Fruit fly (Drosophila melanogaster) whole organism, prepupa: ENCODE measurements around the gene CG18764.
A peak's percentile ranks its signal among the peaks of the same experiment; 100 is the strongest.

Source experiments
- Blimp-1 ChIP-seq: fragments of 200-800 bp; sonication (Bioruptor generic); optimal IDR thresholded peaks from 3 replicates; lab custom pipeline; 2017; ENCODE audit warnings: missing biosample characterization, missing genetic modification characterization, mild to moderate bottlenecking, moderate library complexity, missing genetic modification reagents
- CG10631 ChIP-seq: fragments of 200-800 bp; sonication (Bioruptor generic); optimal IDR thresholded peaks from 2 replicates; lab custom pipeline; 2016; ENCODE audit warnings: missing biosample characterization, missing genetic modification characterization
- CG10669 ChIP-seq: fragments of 200-800 bp; sonication (Bioruptor generic); optimal IDR thresholded peaks from 3 replicates; lab custom pipeline; 2018; ENCODE audit warnings: missing biosample characterization, mild to moderate bottlenecking, missing genetic modification characterization, moderate library complexity
- CG11294 ChIP-seq: fragments of 200-800 bp; sonication (Bioruptor generic); IDR thresholded peaks from 2 replicates; pipeline ENCODE4 v1.3.6; 2022; ENCODE audit warnings: missing biosample characterization, missing genetic modification characterization
- CG11762 ChIP-seq: fragments of 200-800 bp; sonication (Bioruptor generic); optimal IDR thresholded peaks from 3 replicates; lab custom pipeline; 2016; ENCODE audit warnings: missing biosample characterization, missing genetic modification characterization; ENCODE audit not compliant: insufficient read depth
- CG11902 ChIP-seq: fragments of 200-800 bp; sonication (Bioruptor generic); optimal IDR thresholded peaks from 3 replicates; lab custom pipeline; 2016; ENCODE audit warnings: missing biosample characterization, missing genetic modification characterization
- CG31627 ChIP-seq: fragments of 200-800 bp; sonication (Bioruptor generic); optimal IDR thresholded peaks from 3 replicates; lab custom pipeline; 2016; ENCODE audit warnings: missing biosample characterization, missing genetic modification characterization
- CG32006 ChIP-seq: fragments of 200-800 bp; sonication (Bioruptor generic); optimal IDR thresholded peaks from 3 replicates; lab custom pipeline; 2017; ENCODE audit warnings: missing biosample characterization, mild to moderate bottlenecking, missing genetic modification characterization
- CG34406 ChIP-seq: fragments of 200-800 bp; sonication (Bioruptor generic); optimal IDR thresholded peaks from 3 replicates; lab custom pipeline; 2016; ENCODE audit warnings: missing biosample characterization, missing genetic modification characterization
- CG3919 ChIP-seq: fragments of 200-800 bp; sonication (Bioruptor generic); optimal IDR thresholded peaks from 3 replicates; lab custom pipeline; 2016; ENCODE audit warnings: missing biosample characterization, missing genetic modification characterization
- CG4318 ChIP-seq: fragments of 200-800 bp; sonication (Bioruptor generic); optimal IDR thresholded peaks from 3 replicates; lab custom pipeline; 2017; ENCODE audit warnings: missing biosample characterization, mild to moderate bottlenecking, missing genetic modification characterization
- CG6163 ChIP-seq: fragments of 200-800 bp; sonication (Bioruptor generic); IDR thresholded peaks from 3 replicates; pipeline ENCODE4 v1.3.6; 2022; ENCODE audit warnings: missing biosample characterization, missing genetic modification characterization
- CG6276 ChIP-seq: fragments of 200-800 bp; sonication (Bioruptor generic); optimal IDR thresholded peaks from 2 replicates; lab custom pipeline; 2017; ENCODE audit warnings: missing biosample characterization, mild to moderate bottlenecking, missing genetic modification characterization
- CG6792 ChIP-seq: fragments of 200-800 bp; sonication (Bioruptor generic); optimal IDR thresholded peaks from 3 replicates; lab custom pipeline; 2016; ENCODE audit warnings: missing biosample characterization, missing genetic modification characterization
- CG6808 ChIP-seq: fragments of 200-800 bp; sonication (Bioruptor generic); optimal IDR thresholded peaks from 3 replicates; lab custom pipeline; 2017; ENCODE audit warnings: missing biosample characterization, missing genetic modification characterization, mild to moderate bottlenecking, moderate library complexity, missing genetic modification reagents
- CG6854 ChIP-seq: fragments of 200-800 bp; sonication (Bioruptor generic); optimal IDR thresholded peaks from 2 replicates; lab custom pipeline; 2017; ENCODE audit warnings: missing biosample characterization, mild to moderate bottlenecking, missing genetic modification characterization
- CG7368 ChIP-seq: fragments of 200-800 bp; sonication (Bioruptor generic); optimal IDR thresholded peaks from 3 replicates; lab custom pipeline; 2016; ENCODE audit warnings: missing biosample characterization, missing genetic modification characterization
- CG8119 ChIP-seq: fragments of 200-800 bp; sonication (Bioruptor generic); IDR thresholded peaks from 3 replicates; pipeline ENCODE4 v1.3.6; 2022; ENCODE audit warnings: missing biosample characterization, missing genetic modification characterization
- CG8319 ChIP-seq: fragments of 200-800 bp; sonication (Bioruptor generic); optimal IDR thresholded peaks from 3 replicates; lab custom pipeline; 2016; ENCODE audit warnings: missing biosample characterization, missing genetic modification characterization
- CG8632 ChIP-seq: fragments of 200-800 bp; sonication (Bioruptor generic); optimal IDR thresholded peaks from 3 replicates; lab custom pipeline; 2016; ENCODE audit warnings: missing biosample characterization, missing genetic modification characterization
- CG9139 ChIP-seq: fragments of 200-800 bp; sonication (Bioruptor generic); optimal IDR thresholded peaks from 3 replicates; lab custom pipeline; 2017; ENCODE audit warnings: missing biosample characterization, mild to moderate bottlenecking, missing genetic modification characterization
- Eip75B ChIP-seq: fragments of 200-800 bp; sonication (Bioruptor generic); optimal IDR thresholded peaks from 3 replicates; lab custom pipeline; 2016; ENCODE audit warnings: missing biosample characterization, missing genetic modification characterization
- Eip78C ChIP-seq: fragments of 200-800 bp; sonication (Bioruptor generic); peaks from one replicate; lab custom pipeline; 2016; ENCODE audit warnings: missing biosample characterization, missing genetic modification characterization
- Eip93F ChIP-seq: fragments of 200-800 bp; sonication (Bioruptor generic); optimal IDR thresholded peaks from 2 replicates; lab custom pipeline; 2016; ENCODE audit warnings: missing biosample characterization, mild to moderate bottlenecking, missing genetic modification characterization
- Ets96B ChIP-seq: fragments of 200-800 bp; optimal IDR thresholded peaks from 2 replicates; lab custom pipeline; 2019; ENCODE audit warnings: missing biosample characterization, mild to moderate bottlenecking, missing genetic modification characterization, moderate library complexity
- Gug ChIP-seq: fragments of 200-800 bp; sonication (Bioruptor generic); IDR thresholded peaks from 2 replicates; pipeline ENCODE4 v1.3.6; 2022; ENCODE audit warnings: missing biosample characterization, missing genetic modification characterization
- Hr39 ChIP-seq: fragments of 200-800 bp; sonication (Bioruptor generic); optimal IDR thresholded peaks from 2 replicates; lab custom pipeline; 2016; ENCODE audit warnings: missing biosample characterization, missing genetic modification characterization
- Lpt ChIP-seq: fragments of 200-800 bp; sonication (Bioruptor generic); optimal IDR thresholded peaks from 3 replicates; lab custom pipeline; 2016; ENCODE audit warnings: missing biosample characterization, missing genetic modification characterization
- OdsH ChIP-seq: fragments of 200-800 bp; sonication (Bioruptor generic); optimal IDR thresholded peaks from 3 replicates; lab custom pipeline; 2016; ENCODE audit warnings: missing biosample characterization, missing genetic modification characterization
- Sox102F ChIP-seq: fragments of 200-800 bp; sonication (Bioruptor generic); optimal IDR thresholded peaks from 2 replicates; lab custom pipeline; 2016; ENCODE audit warnings: missing biosample characterization, mild to moderate bottlenecking, missing genetic modification characterization
- Sox14 ChIP-seq: fragments of 200-800 bp; sonication (Bioruptor generic); optimal IDR thresholded peaks from 3 replicates; lab custom pipeline; 2016; ENCODE audit warnings: missing biosample characterization, missing genetic modification characterization
- Sox15 ChIP-seq: fragments of 200-800 bp; sonication (Bioruptor generic); optimal IDR thresholded peaks from 3 replicates; lab custom pipeline; 2016; ENCODE audit warnings: missing biosample characterization, missing genetic modification characterization
- achi ChIP-seq: fragments of 200-800 bp; sonication (Bioruptor generic); optimal IDR thresholded peaks from 3 replicates; lab custom pipeline; 2016; ENCODE audit warnings: missing biosample characterization, missing genetic modification characterization
- acj6 ChIP-seq: fragments of 200-800 bp; sonication (Bioruptor generic); optimal IDR thresholded peaks from 3 replicates; lab custom pipeline; 2016; ENCODE audit warnings: missing biosample characterization, missing genetic modification characterization
- dac ChIP-seq: fragments of 200-800 bp; sonication (Bioruptor generic); optimal IDR thresholded peaks from 2 replicates; lab custom pipeline; 2017; ENCODE audit warnings: missing biosample characterization, mild to moderate bottlenecking, missing genetic modification characterization
- eg ChIP-seq: fragments of 200-800 bp; sonication (Bioruptor generic); IDR thresholded peaks from 3 replicates; pipeline ENCODE4 v1.3.6; 2022; ENCODE audit warnings: missing biosample characterization, missing genetic modification characterization
- esn ChIP-seq: fragments of 200-800 bp; sonication (Bioruptor generic); optimal IDR thresholded peaks from 2 replicates; lab custom pipeline; 2016; ENCODE audit warnings: missing biosample characterization, mild to moderate bottlenecking, missing genetic modification characterization, moderate library complexity
- fd59A ChIP-seq: fragments of 200-800 bp; sonication (Bioruptor generic); optimal IDR thresholded peaks from 2 replicates; lab custom pipeline; 2017; ENCODE audit warnings: missing biosample characterization, mild to moderate bottlenecking, missing genetic modification characterization, missing genetic modification reagents
- fd85E ChIP-seq: fragments of 200-800 bp; sonication (Bioruptor generic); optimal IDR thresholded peaks from 3 replicates; lab custom pipeline; 2016; ENCODE audit warnings: missing biosample characterization, missing genetic modification characterization
- fkh ChIP-seq: fragments of 200-800 bp; sonication (Bioruptor generic); optimal IDR thresholded peaks from 3 replicates; lab custom pipeline; 2017; ENCODE audit warnings: missing biosample characterization, mild to moderate bottlenecking, missing genetic modification characterization, moderate library complexity
- lz ChIP-seq: fragments of 200-800 bp; sonication (Bioruptor generic); optimal IDR thresholded peaks from 3 replicates; lab custom pipeline; 2016; ENCODE audit warnings: missing biosample characterization, missing genetic modification characterization
- net ChIP-seq: fragments of 200-800 bp; sonication (Bioruptor generic); optimal IDR thresholded peaks from 3 replicates; lab custom pipeline; 2016; ENCODE audit warnings: missing biosample characterization, missing genetic modification characterization
- pdm3 ChIP-seq: fragments of 200-800 bp; sonication (Bioruptor generic); optimal IDR thresholded peaks from 3 replicates; lab custom pipeline; 2016; ENCODE audit warnings: missing biosample characterization, missing genetic modification characterization
- salr ChIP-seq, 2 experiments: fragments of 200-800 bp; sonication (Bioruptor generic); optimal IDR thresholded peaks; 3 replicates each; lab custom pipeline; 2016 to 2018; ENCODE audit warnings: missing biosample characterization in 2 of 2, missing genetic modification characterization in 2 of 2, mild to moderate bottlenecking in 1 of 2
- spab ChIP-seq: fragments of 200-800 bp; sonication (Bioruptor generic); optimal IDR thresholded peaks from 2 replicates; lab custom pipeline; 2017; ENCODE audit warnings: missing biosample characterization, mild to moderate bottlenecking, missing genetic modification characterization, missing genetic modification reagents
- svp ChIP-seq: fragments of 200-800 bp; sonication (Bioruptor generic); peaks from one replicate; lab custom pipeline; 2016; ENCODE audit warnings: missing biosample characterization, missing genetic modification characterization
- topi ChIP-seq: fragments of 200-800 bp; sonication (Bioruptor generic); optimal IDR thresholded peaks from 3 replicates; lab custom pipeline; 2016; ENCODE audit warnings: missing biosample characterization, missing genetic modification characterization
- vri ChIP-seq: fragments of 200-800 bp; sonication (Bioruptor generic); optimal IDR thresholded peaks from 3 replicates; lab custom pipeline; 2016; ENCODE audit warnings: missing biosample characterization, mild to moderate bottlenecking, missing genetic modification characterization

CG18764 gene

DNA sequence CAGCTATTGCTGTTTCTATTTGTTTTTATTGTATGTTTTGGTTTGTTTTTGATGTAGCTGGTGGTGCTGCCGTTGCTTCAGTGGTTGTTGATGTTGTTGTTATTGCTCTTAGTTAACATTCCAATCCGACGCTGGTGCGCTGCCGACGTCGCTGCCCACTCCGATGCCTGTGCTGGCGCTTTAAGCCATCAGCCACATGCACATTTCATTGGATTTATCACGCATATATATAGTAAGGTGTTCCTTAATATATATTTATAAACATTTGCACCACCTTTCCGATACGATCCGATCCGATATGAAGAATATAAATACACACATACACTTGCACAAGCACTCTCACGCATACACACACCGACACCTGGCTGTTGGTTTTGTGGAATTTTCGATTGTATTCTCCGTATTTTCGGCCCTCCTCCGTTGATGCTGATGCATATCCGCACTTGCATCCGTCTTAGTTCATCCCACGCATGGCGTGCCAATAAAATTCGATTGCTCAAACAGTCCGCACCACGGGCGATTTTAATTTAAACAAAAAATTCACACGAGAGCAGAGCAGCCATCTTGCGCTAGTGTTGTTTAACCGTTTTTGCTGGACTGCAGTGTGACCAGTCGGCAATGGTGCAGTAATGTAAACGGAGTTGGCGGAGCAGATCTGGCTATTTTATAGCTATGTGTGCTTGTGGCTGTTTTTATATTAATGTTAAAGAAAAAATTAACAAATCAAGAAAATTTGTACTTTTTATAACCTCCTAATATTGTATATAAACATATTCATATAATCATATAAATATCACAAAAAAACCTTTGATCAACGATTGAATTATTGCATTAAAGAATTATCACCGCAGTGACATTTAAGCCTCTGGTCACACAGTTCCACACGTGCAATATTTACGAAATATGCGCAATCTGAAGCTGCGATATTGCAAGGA, 23.7 kb downstream of the CG18764 start, which contains the start of the genes Csk and Elp1 (continued):
- TF ChIP-seq fkh (GFP tag; lab: Kevin White, UChicago) (peak; percentile 75), topi (GFP tag; lab: Kevin White, UChicago) (peak; percentile 39), net (peak; percentile 23), lz (GFP tag; lab: Kevin White, UChicago) (peak; percentile 45), Gug (GFP tag; lab: Robert Waterston, UW) (peak; percentile 41; the same call in 1 of the 2 replicates), fd59A (GFP tag; lab: Kevin White, UChicago) (peak; percentile 9), CG6163 (no peak), CG31627 (GFP tag; lab: Kevin White, UChicago) (peak; percentile 38), dac (GFP tag; lab: Kevin White, UChicago) (peak; percentile 3), svp (peak; percentile 52), esn (GFP tag; lab: Kevin White, UChicago) (peak; percentile 66), Eip78C (GFP tag; lab: Kevin White, UChicago) (peak; percentile 70), salr (GFP tag; optimal IDR thresholded peaks at IDR 0.05; lab: Kevin White, UChicago) (no peak), CG11294 (no peak), Hr39 (GFP tag; lab: Kevin White, UChicago) (peak; percentile 41), Sox14 (peak; percentile 41), CG10631 (peak; percentile 48), CG6808 (GFP tag; lab: Kevin White, UChicago) (peak; percentile 6), CG6792 (peak; percentile 12), Ets96B (tag; lab: Kevin White, UChicago) (peak; percentile 36), CG10669 (GFP tag; lab: Kevin White, UChicago) (peak; percentile 1), vri (GFP tag; lab: Kevin White, UChicago) (peak; percentile 10), CG4318 (no peak), spab (GFP tag; lab: Kevin White, UChicago) (no peak), Lpt (peak; percentile 2), achi (GFP tag; lab: Kevin White, UChicago) (peak; percentile 57), CG8319 (GFP tag; lab: Kevin White, UChicago) (peak; percentile 45), Blimp-1 (no peak), Sox15 (GFP tag; lab: Kevin White, UChicago) (peak; percentile 22), Eip75B (peak; percentile 42), eg (GFP tag; lab: Robert Waterston, UW) (peak; percentile 37; the same call in 1 of the 3 replicates), Sox102F (GFP tag; lab: Kevin White, UChicago) (peak; percentile 57), OdsH (GFP tag; lab: Kevin White, UChicago) (peak; percentile 58), pdm3 (GFP tag; lab: Kevin White, UChicago) (peak; percentile 44), CG7368 (no peak)

dm6 chr3R:11655873-11656374, 29.2 kb downstream of the CG18764 start, which contains the start of gene CG42327:
Gene CG42327, plus strand, starts transcription at chr3R:11656149.
- peak; percentile 78 for TF ChIP-seq CG9139 (GFP tag; lab: Kevin White, UChicago)
- peak; percentile 98 for TF ChIP-seq net
- TF ChIP-seq CG11762 (GFP tag; lab: Kevin White, UChicago) = peak; percentile 94
- peak; percentile 80 for TF ChIP-seq fd85E (GFP tag; lab: Kevin White, UChicago)
- TF ChIP-seq CG11902 (GFP tag; lab: Kevin White, UChicago) = peak; percentile 81
- peak; percentile 93 for TF ChIP-seq vri (GFP tag; lab: Kevin White, UChicago)
- TF ChIP-seq salr (GFP tag; optimal IDR thresholded peaks at IDR 0.05; lab: Kevin White, UChicago) = peak; percentile 85 to 95
- peak; percentile 96 for TF ChIP-seq acj6 (GFP tag; lab: Kevin White, UChicago)
- TF ChIP-seq CG6854 (GFP tag; lab: Kevin White, UChicago) = peak; percentile 82
- peak; percentile 94 for TF ChIP-seq Ets96B (tag; lab: Kevin White, UChicago)
- peak; percentile 96 for TF ChIP-seq CG34406 (GFP tag; lab: Kevin White, UChicago)
- peak; percentile 99 for TF ChIP-seq Eip78C (GFP tag; lab: Kevin White, UChicago)
- TF ChIP-seq CG8119 (GFP tag; lab: Robert Waterston, UW) = peak; percentile 99
- TF ChIP-seq CG10669 (GFP tag; lab: Kevin White, UChicago) = peak; percentile 93
- TF ChIP-seq OdsH (GFP tag; lab: Kevin White, UChicago) = peak; percentile 98
- peak; percentile 80 for TF ChIP-seq Sox15 (GFP tag; lab: Kevin White, UChicago)
- peak; percentile 93 for TF ChIP-seq CG8632 (GFP tag; lab: Kevin White, UChicago)
- TF ChIP-seq CG32006 (GFP tag; lab: Kevin White, UChicago) = peak; percentile 98
- peak; percentile 91 for TF ChIP-seq Eip93F (GFP tag; lab: Kevin White, UChicago)
- peak; percentile 95 for TF ChIP-seq pdm3 (GFP tag; lab: Kevin White, UChicago)
- peak; percentile 95 for TF ChIP-seq CG6276 (GFP tag; lab: Kevin White, UChicago)
- peak; percentile 98 for TF ChIP-seq eg (GFP tag; lab: Robert Waterston, UW)
- TF ChIP-seq CG3919 (GFP tag; lab: Kevin White, UChicago) = peak; percentile 97
- peak; percentile 97 for TF ChIP-seq achi (GFP tag; lab: Kevin White, UChicago)
